Worm (Caenorhabditis elegans): ENCODE measurements around the gene sre-35.
A peak's percentile ranks its signal among the peaks of the same experiment; 100 is the strongest.

The sre-35 gene

ce11 chrII:12480811-12481210 is 28.2 kb upstream of the sre-35 start, which contains the start of gene arrd-9:
Gene arrd-9 (minus strand): TSS chrII:12480911.
- TF ChIP-seq dve-1 (tag; optimal IDR thresholded peaks at IDR 0.05; ENCODE audit: insufficient read depth) (no peak), snpc-4 (tag; optimal IDR thresholded peaks at IDR 0.05) (no peak), unc-62 (GFP tag; optimal IDR thresholded peaks at IDR 0.05 in 1 of 2) (no peak), unc-62 (tag; optimal IDR thresholded peaks at IDR 0.05) (no peak), arid-1 (GFP tag; conservative IDR thresholded peaks at IDR 0.05) (no peak), dmd-6 (GFP tag; IDR thresholded peaks at IDR 0.05) (no peak), mep-1 (tag; optimal IDR thresholded peaks at IDR 0.05) (no peak), lin-13 (GFP tag; optimal IDR thresholded peaks at IDR 0.05) (no peak), aly-2 (tag; optimal IDR thresholded peaks at IDR 0.05) (no peak), saeg-2 (GFP tag; IDR thresholded peaks at IDR 0.05) (no peak), daf-19 (GFP tag; conservative IDR thresholded peaks at IDR 0.05) (no peak), dmd-9 (GFP tag; IDR thresholded peaks at IDR 0.05) (no peak), zag-1 (tag; optimal IDR thresholded peaks at IDR 0.05) (no peak), ces-1 (GFP tag; optimal IDR thresholded peaks at IDR 0.05) (no peak), F26F4.8 (GFP tag; conservative IDR thresholded peaks at IDR 0.05) (no peak), Y48G9A.11 (GFP tag; IDR thresholded peaks at IDR 0.05) (no peak)

- TF ChIP-seq aha-1 (tag), result peak; percentile 72
- no peak for TF ChIP-seq php-3 (GFP tag; IDR thresholded peaks at IDR 0.05)
- TF ChIP-seq ceh-32 (tag; optimal IDR thresholded peaks at IDR 0.05; ENCODE audit: poor library complexity), result no peak
Observed at ce11 chrII:12473406-12473805, 20.8 kb upstream of the sre-35 start, which contains the start of gene srg-17. Gene srg-17 (plus strand): TSS chrII:12473706.

DNA sequence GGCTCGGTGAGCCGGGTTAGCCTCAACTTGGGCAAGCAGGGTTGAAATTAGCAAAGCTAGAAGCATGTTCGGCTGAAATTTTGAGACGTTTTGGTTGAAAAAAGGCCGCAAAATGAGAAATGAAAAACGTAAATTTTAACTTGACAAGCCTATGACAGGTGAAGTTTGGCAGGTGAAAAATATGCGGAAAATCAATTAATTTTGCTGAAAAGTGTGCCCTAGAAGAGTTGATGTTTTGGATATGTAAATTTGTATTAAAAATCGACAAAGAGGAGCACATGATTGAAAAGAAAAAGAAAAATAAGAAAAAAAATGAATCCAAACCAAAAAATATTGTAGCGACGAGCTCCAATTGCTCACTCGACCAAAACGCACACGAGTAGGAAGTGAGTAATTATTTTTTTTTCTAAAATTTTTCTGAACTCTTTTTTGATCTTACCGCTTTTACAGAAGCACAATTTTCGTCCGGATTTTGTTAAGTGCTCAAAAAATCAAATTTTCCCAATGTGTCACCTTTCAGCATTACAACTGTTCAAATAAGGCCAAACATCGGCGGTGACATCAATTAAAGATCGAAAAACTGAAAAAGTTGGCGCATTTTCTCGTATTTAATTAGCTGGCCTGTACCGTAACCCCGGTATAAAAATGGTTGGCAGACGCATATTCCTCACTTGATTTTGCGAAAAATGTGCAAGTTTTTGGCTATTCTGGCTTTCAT is 18.6 kb upstream of the sre-35 start, which contains the start of the genes F15A4.5 and phat-8:
TSS of gene F15A4.5 (minus strand) at position 101 of the 718 bp plus-strand sequence.
TSS of gene phat-8 (plus strand) at position 668 of the 718 bp plus-strand sequence.
- no peak for TF ChIP-seq zfp-2 (tag; optimal IDR thresholded peaks at IDR 0.05)
- no peak for TF ChIP-seq sdz-12 (GFP tag; optimal IDR thresholded peaks at IDR 0.05)
- TF ChIP-seq ceh-28 (tag; optimal IDR thresholded peaks at IDR 0.05), result no peak
- no peak for TF ChIP-seq nhr-76 (tag; optimal IDR thresholded peaks at IDR 0.05)
- TF ChIP-seq nhr-77 (tag; optimal IDR thresholded peaks at IDR 0.05), result no peak
- TF ChIP-seq unc-62 (GFP tag; optimal IDR thresholded peaks at IDR 0.05 in 1 of 2), result peak in 1 of 2 experiments; percentile 21
- no peak for TF ChIP-seq unc-62 (tag; optimal IDR thresholded peaks at IDR 0.05)
- TF ChIP-seq fkh-10 (GFP tag; optimal IDR thresholded peaks at IDR 0.05), result no peak
- TF ChIP-seq lin-15B (tag; optimal IDR thresholded peaks at IDR 0.05), result no peak

ce11 chrII:12467047-12467446 is 14.4 kb upstream of the sre-35 start, which contains the start of gene srg-16:
Gene srg-16 (plus strand): TSS chrII:12467133.
- TF ChIP-seq ceh-82 (tag; optimal IDR thresholded peaks at IDR 0.05) (no peak), zag-1 (tag; optimal IDR thresholded peaks at IDR 0.05) (no peak), F26F4.8 (GFP tag; conservative IDR thresholded peaks at IDR 0.05) (0 out of 2 replicates have a peak, but pooled peaks have one; percentile 7), zip-2 (tag; optimal IDR thresholded peaks at IDR 0.05) (no peak), daf-16 (GFP tag; optimal IDR thresholded peaks at IDR 0.05) (no peak), daf-16 (tag; optimal IDR thresholded peaks at IDR 0.05) (no peak)

ce11 chrII:12465557-12465956 is 12.9 kb upstream of the sre-35 start, which contains the start of gene sre-37:
Gene sre-37 (plus strand): TSS chrII:12465857.
- TF ChIP-seq ZK546.5 (tag; optimal IDR thresholded peaks at IDR 0.05) (no peak), nhr-111 (GFP tag; optimal IDR thresholded peaks at IDR 0.05) (no peak), T20F7.1 (GFP tag; optimal IDR thresholded peaks at IDR 0.05) (no peak), hlh-30 (tag; optimal IDR thresholded peaks at IDR 0.05; ENCODE audit: insufficient read depth) (no peak), zip-2 (tag; optimal IDR thresholded peaks at IDR 0.05) (no peak)

All from whole organism, L4 larva.